Worm (Caenorhabditis elegans) whole organism, L1 larva: ENCODE measurements around the gene C37C3.10.

ENCODE experiments used
- dpl-1 ChIP-seq, 3 experiments: fragments of 150-350 bp in 2 of 3; sonication (generic microtip) in 1 of 3; optimal IDR thresholded peaks; 2 replicates each; lab custom pipeline; 2014 to 2017; ENCODE audit warnings: missing biosample characterization in 3 of 3, missing genetic modification characterization in 3 of 3, missing genetic modification reagents in 3 of 3
- swsn-7 ChIP-seq: sonication (generic microtip); optimal IDR thresholded peaks from 2 replicates; lab custom pipeline; 2016; ENCODE audit warnings: missing genetic modification characterization, missing compliant biosample characterization

- TF ChIP-seq swsn-7 (tag; lab: Kevin White, UChicago) (no peak), dpl-1 (GFP tag; optimal IDR thresholded peaks at IDR 0.05; lab: Kevin White, UChicago) (no peak)
These were observed 45.6 kb upstream of the C37C3.10 start for ce11 chrV:7908431-7908830.
